Fruit fly (Drosophila melanogaster): Measurements from ENCODE around the gene AP-1mu.

DNA sequence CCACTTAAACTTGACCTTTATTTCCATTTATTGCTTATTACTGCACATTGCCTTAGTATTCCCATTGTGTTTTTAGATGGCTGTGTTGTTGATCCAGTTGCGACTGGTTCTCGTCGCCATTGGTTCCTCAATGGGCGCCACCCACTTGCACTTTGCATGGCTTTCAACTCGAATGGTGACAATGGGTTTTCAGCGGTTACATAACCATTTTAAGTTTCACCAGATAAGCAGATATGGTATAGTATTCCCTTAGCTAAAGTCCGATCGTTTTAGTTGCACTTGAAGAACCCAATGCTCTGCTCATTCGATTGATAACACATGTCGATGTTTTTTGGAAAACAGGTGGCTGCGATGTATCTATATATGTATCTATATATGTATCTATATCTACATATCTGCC lies 42.6 kb upstream of the AP-1mu start:
- TF ChIP-seq CG6808 (GFP tag; optimal IDR thresholded peaks at IDR 0.05) (no peak), vri (GFP tag; optimal IDR thresholded peaks at IDR 0.05) (peak; percentile 32), ss (GFP tag; optimal IDR thresholded peaks at IDR 0.05) (peak in 1 of 2 experiments; percentile 17), CG3919 (GFP tag; optimal IDR thresholded peaks at IDR 0.05) (no peak), CG34406 (GFP tag; optimal IDR thresholded peaks at IDR 0.05) (no peak), CG8319 (GFP tag; optimal IDR thresholded peaks at IDR 0.05) (no peak), dsx (GFP tag; optimal IDR thresholded peaks at IDR 0.05; ENCODE audit: poor library complexity, severe bottlenecking) (no peak), Gug (GFP tag; IDR thresholded peaks at IDR 0.05) (no peak)
